Fruit fly (Drosophila melanogaster) whole organism, wandering third instar larva: ENCODE measurements around the gene Chc.
A peak's percentile ranks its signal among the peaks of the same experiment; 100 is the strongest.

ENCODE experiments used
- CG9705 ChIP-seq: fragments of 200-800 bp; sonication (Bioruptor generic); optimal IDR thresholded peaks from 2 replicates; lab custom pipeline; 2018; ENCODE audit warnings: missing biosample characterization, mild to moderate bottlenecking, missing genetic modification characterization
- CrebA ChIP-seq: fragments of 200-800 bp; sonication (Bioruptor generic); optimal IDR thresholded peaks from 2 replicates; lab custom pipeline; 2016; ENCODE audit warnings: missing biosample characterization, mild to moderate bottlenecking, missing genetic modification characterization, borderline replicate concordance
- Dfd ChIP-seq: fragments of >200 bp; optimal IDR thresholded peaks from 2 replicates; lab custom pipeline; 2017; ENCODE audit warnings: missing biosample characterization, missing genetic modification characterization
- HLH106 ChIP-seq: fragments of 200-800 bp; optimal IDR thresholded peaks from 3 replicates; lab custom pipeline; 2019; ENCODE audit warnings: missing biosample characterization, mild to moderate bottlenecking, missing genetic modification characterization, moderate library complexity
- N ChIP-seq: fragments of >200 bp; optimal IDR thresholded peaks from 2 replicates; lab custom pipeline; 2018; ENCODE audit warnings: missing biosample characterization, missing external identifiers, missing genetic modification characterization
- foxo ChIP-seq, 2 experiments: fragments of 200-800 bp; sonication (Bioruptor generic); optimal IDR thresholded peaks; 2 replicates in 1 of 2; 3 replicates in 1 of 2; lab custom pipeline; 2016 to 2017; ENCODE audit warnings: missing biosample characterization in 2 of 2, missing genetic modification characterization in 2 of 2
- fru ChIP-seq: fragments of 200-800 bp; sonication (Bioruptor generic); optimal IDR thresholded peaks from 3 replicates; lab custom pipeline; 2016; ENCODE audit warnings: missing biosample characterization, mild to moderate bottlenecking, missing genetic modification characterization
- h ChIP-seq: fragments of 200-800 bp; sonication (Bioruptor generic); optimal IDR thresholded peaks from 3 replicates; lab custom pipeline; 2016; ENCODE audit warnings: missing biosample characterization, mild to moderate bottlenecking, missing genetic modification characterization
- pan ChIP-seq: fragments of >200 bp; optimal IDR thresholded peaks from 2 replicates; lab custom pipeline; 2017
- psq ChIP-seq: fragments of 200-800 bp; sonication (Bioruptor generic); optimal IDR thresholded peaks from 3 replicates; lab custom pipeline; 2017; ENCODE audit warnings: missing biosample characterization, mild to moderate bottlenecking, missing genetic modification characterization, moderate library complexity
- tai ChIP-seq: sonication (Bioruptor generic); optimal IDR thresholded peaks from 2 replicates; lab custom pipeline; 2016; ENCODE audit warnings: missing biosample characterization, missing genetic modification characterization
- woc ChIP-seq: sonication (Bioruptor generic); optimal IDR thresholded peaks from 2 replicates; lab custom pipeline; 2016; ENCODE audit warnings: missing biosample characterization, mild to moderate bottlenecking, missing genetic modification characterization

DNA sequence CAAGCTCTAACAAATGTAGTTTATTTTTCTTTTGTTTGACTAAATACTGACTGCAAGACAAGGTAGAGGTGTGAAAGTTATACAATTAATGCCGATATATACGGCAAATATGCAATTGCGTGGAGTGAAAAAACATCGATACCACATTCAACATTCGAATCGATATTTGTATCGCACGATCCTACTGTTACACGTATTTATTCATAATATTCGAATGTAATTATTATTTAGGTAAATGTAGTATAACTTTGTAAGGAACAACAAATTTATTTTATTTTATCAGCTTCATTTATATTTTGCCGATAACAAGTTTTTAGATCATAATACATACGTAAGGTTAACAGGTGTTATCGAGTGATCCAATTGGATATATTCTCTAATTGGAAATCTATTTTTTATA is at the start of gene Chc:
- peak; percentile 9 for TF ChIP-seq h (GFP tag; lab: Kevin White, UChicago)
- no peak for TF ChIP-seq fru (GFP tag; lab: Kevin White, UChicago)
- no peak for TF ChIP-seq CrebA (GFP tag; lab: Kevin White, UChicago)
- peak; percentile 49 for TF ChIP-seq woc (GFP tag; lab: Kevin White, UChicago)
- no peak for TF ChIP-seq CG9705 (GFP tag; lab: Kevin White, UChicago)
- TF ChIP-seq tai, result peak; percentile 72
- no peak for TF ChIP-seq psq (GFP tag; lab: Kevin White, UChicago)
- TF ChIP-seq Dfd (GFP tag; lab: Kevin White, UChicago), result no peak
- no peak for TF ChIP-seq HLH106
- TF ChIP-seq foxo (GFP tag; optimal IDR thresholded peaks at IDR 0.05; lab: Kevin White, UChicago), result peak in 1 of 2 experiments; percentile 16
- no peak for TF ChIP-seq N (GFP tag; lab: Kevin White, UChicago)
- no peak for TF ChIP-seq pan
